Worm (Caenorhabditis elegans) whole organism, L4 larva: ENCODE results near the gene nhr-288.

Experiments used
- D1046.2 ChIP-seq: fragments of 200-800 bp; sonication (Bioruptor generic); IDR thresholded peaks from 2 replicates; pipeline ENCODE4 v1.3.6; 2022; ENCODE audit warnings: missing genetic modification characterization, missing compliant biosample characterization
- F10B5.3 ChIP-seq: sonication (generic microtip); optimal IDR thresholded peaks from 2 replicates; lab custom pipeline; 2016; ENCODE audit warnings: mild to moderate bottlenecking, missing genetic modification characterization, missing compliant biosample characterization
- F26F4.8 ChIP-seq: fragments of 200-800 bp; sonication (Bioruptor generic); conservative IDR thresholded peaks from 2 replicates; pipeline ENCODE4 v1.3.6; 2022; ENCODE audit warnings: missing genetic modification characterization, missing compliant biosample characterization
- F44E2.7 ChIP-seq: fragments of 200-800 bp; sonication (Bioruptor generic); IDR thresholded peaks from 2 replicates; pipeline ENCODE4 v2.1.2; 2022; ENCODE audit warnings: missing genetic modification characterization, missing compliant biosample characterization
- T20F7.1 ChIP-seq: fragments of 200-800 bp; sonication (Bioruptor generic); optimal IDR thresholded peaks from 2 replicates; lab custom pipeline; 2018; ENCODE audit warnings: mild to moderate bottlenecking, missing genetic modification characterization, missing compliant biosample characterization
- T26A8.4 ChIP-seq: fragments of 200-800 bp; sonication (Bioruptor generic); IDR thresholded peaks from 2 replicates; pipeline ENCODE4 v1.3.6; 2022; ENCODE audit warnings: missing genetic modification characterization, missing compliant biosample characterization
- Y105C5A.15 ChIP-seq: fragments of 200-800 bp; sonication (Bioruptor generic); IDR thresholded peaks from 2 replicates; pipeline ENCODE4 v1.3.6; 2022; ENCODE audit warnings: missing genetic modification characterization, missing compliant biosample characterization
- Y75B8A.6 ChIP-seq: fragments of 200-800 bp; sonication (Bioruptor generic); IDR thresholded peaks from 2 replicates; pipeline ENCODE4 v1.3.6; 2022; ENCODE audit warnings: missing genetic modification reagents, missing genetic modification characterization, missing compliant biosample characterization
- aly-2 ChIP-seq: sonication (generic microtip); optimal IDR thresholded peaks from 2 replicates; lab custom pipeline; 2018; ENCODE audit warnings: missing biosample characterization, missing genetic modification characterization
- ceh-32 ChIP-seq: sonication (generic microtip); optimal IDR thresholded peaks from 2 replicates; lab custom pipeline; 2016; ENCODE audit warnings: mild to moderate bottlenecking, missing genetic modification characterization, missing compliant biosample characterization; ENCODE audit not compliant: poor library complexity
- ces-1 ChIP-seq: fragments of 150-350 bp; sonication (generic microtip); optimal IDR thresholded peaks from 4 replicates; lab custom pipeline; 2014; ENCODE audit warnings: missing biosample characterization, missing genetic modification reagents, missing genetic modification characterization
- cey-2 ChIP-seq: sonication (generic microtip); optimal IDR thresholded peaks from 3 replicates; lab custom pipeline; 2017; ENCODE audit warnings: missing genetic modification characterization, mild to moderate bottlenecking, missing compliant biosample characterization, antibody characterized with exemption, borderline replicate concordance; ENCODE audit not compliant: insufficient read depth
- daf-16 ChIP-seq, 3 experiments: sonication (generic microtip); optimal IDR thresholded peaks; 2 replicates each; lab custom pipeline; 2016 to 2017; ENCODE audit warnings: missing genetic modification characterization in 3 of 3, missing genetic modification reagents in 3 of 3, mild to moderate bottlenecking in 2 of 3, missing compliant biosample characterization in 2 of 3, missing biosample characterization in 1 of 3, moderate library complexity in 1 of 3
- daf-19 ChIP-seq: fragments of 200-800 bp; sonication (Bioruptor generic); conservative IDR thresholded peaks from 2 replicates; pipeline ENCODE4 v1.3.6; 2022; ENCODE audit warnings: missing genetic modification characterization, missing compliant biosample characterization
- dmd-6 ChIP-seq: fragments of 200-800 bp; sonication (Bioruptor generic); IDR thresholded peaks from 2 replicates; pipeline ENCODE4 v1.3.6; 2022; ENCODE audit warnings: missing genetic modification reagents, missing genetic modification characterization, missing compliant biosample characterization
- dpl-1 ChIP-seq: fragments of 150-350 bp; optimal IDR thresholded peaks from 2 replicates; lab custom pipeline; 2014; ENCODE audit warnings: missing biosample characterization, missing genetic modification reagents, missing genetic modification characterization
- fos-1 ChIP-seq: fragments of 150-350 bp; optimal IDR thresholded peaks from 2 replicates; lab custom pipeline; 2014; ENCODE audit warnings: missing biosample characterization, missing genetic modification characterization
- gei-8 ChIP-seq: fragments of 200-800 bp; sonication (Bioruptor generic); optimal IDR thresholded peaks from 2 replicates; lab custom pipeline; 2018; ENCODE audit warnings: mild to moderate bottlenecking, missing genetic modification characterization, missing compliant biosample characterization
- hlh-30 ChIP-seq: sonication (generic microtip); optimal IDR thresholded peaks from 2 replicates; lab custom pipeline; 2017; ENCODE audit warnings: antibody characterized with exemption, mild to moderate bottlenecking, missing genetic modification characterization, missing compliant biosample characterization; ENCODE audit not compliant: insufficient read depth
- hmg-1.1 ChIP-seq: fragments of 200-800 bp; sonication (Bioruptor generic); IDR thresholded peaks from 2 replicates; pipeline ENCODE4 v1.3.6; 2022; ENCODE audit warnings: missing genetic modification reagents, missing genetic modification characterization, missing compliant biosample characterization
- jun-1 ChIP-seq: fragments of 150-350 bp; optimal IDR thresholded peaks from 2 replicates; lab custom pipeline; 2014; ENCODE audit warnings: missing biosample characterization, missing genetic modification reagents, missing genetic modification characterization
- lim-7 ChIP-seq: fragments of 200-800 bp; sonication (Bioruptor generic); IDR thresholded peaks from 2 replicates; pipeline ENCODE4 v1.3.6; 2022; ENCODE audit warnings: missing genetic modification characterization, missing compliant biosample characterization
- lin-1 ChIP-seq: fragments of 200-800 bp; sonication (Bioruptor generic); IDR thresholded peaks from 2 replicates; pipeline ENCODE4 v1.3.6; 2022; ENCODE audit warnings: missing genetic modification reagents, missing genetic modification characterization, missing compliant biosample characterization
- lin-13 ChIP-seq: fragments of 150-350 bp; optimal IDR thresholded peaks from 2 replicates; lab custom pipeline; 2014; ENCODE audit warnings: missing biosample characterization, missing genetic modification reagents, missing genetic modification characterization
- lin-38 ChIP-seq: fragments of 200-800 bp; sonication (Bioruptor generic); IDR thresholded peaks from 2 replicates; pipeline ENCODE4 v1.3.6; 2022; ENCODE audit warnings: missing genetic modification reagents, missing genetic modification characterization, missing compliant biosample characterization
- lin-39 ChIP-seq: fragments of 150-350 bp; optimal IDR thresholded peaks from 2 replicates; lab custom pipeline; 2014; ENCODE audit warnings: missing biosample characterization, missing genetic modification reagents, missing genetic modification characterization
- lir-3 ChIP-seq: sonication (generic microtip); optimal IDR thresholded peaks from 2 replicates; lab custom pipeline; 2016; ENCODE audit warnings: mild to moderate bottlenecking, missing genetic modification characterization, missing compliant biosample characterization
- lsy-2 ChIP-seq, 2 experiments: fragments of 150-350 bp in 1 of 2; sonication (generic microtip) in 1 of 2; optimal IDR thresholded peaks; 2 replicates each; lab custom pipeline; 2014 to 2017; ENCODE audit warnings: missing biosample characterization in 2 of 2, missing genetic modification characterization in 2 of 2
- nhr-11 ChIP-seq: fragments of 150-350 bp; optimal IDR thresholded peaks from 2 replicates; lab custom pipeline; 2014; ENCODE audit warnings: missing biosample characterization, missing genetic modification characterization
- nhr-111 ChIP-seq: fragments of 200-800 bp; sonication (Bioruptor generic); optimal IDR thresholded peaks from 2 replicates; lab custom pipeline; 2018; ENCODE audit warnings: mild to moderate bottlenecking, missing genetic modification characterization, missing compliant biosample characterization
- nhr-25 ChIP-seq: sonication (generic microtip); optimal IDR thresholded peaks from 2 replicates; lab custom pipeline; 2017; ENCODE audit warnings: missing genetic modification characterization, mild to moderate bottlenecking, missing compliant biosample characterization, antibody characterized with exemption, moderate library complexity, borderline replicate concordance; ENCODE audit not compliant: insufficient read depth
- nhr-28 ChIP-seq: fragments of 150-350 bp; optimal IDR thresholded peaks from 2 replicates; lab custom pipeline; 2014; ENCODE audit warnings: missing biosample characterization, missing genetic modification characterization
- nhr-41 ChIP-seq: fragments of 200-800 bp; sonication (Bioruptor generic); IDR thresholded peaks from 2 replicates; pipeline ENCODE4 v1.3.6; 2022; ENCODE audit warnings: missing genetic modification reagents, missing genetic modification characterization, missing compliant biosample characterization
- nhr-42 ChIP-seq: fragments of 200-800 bp; sonication (Bioruptor generic); IDR thresholded peaks from 2 replicates; pipeline ENCODE4 v1.3.6; 2022; ENCODE audit warnings: missing genetic modification characterization, missing compliant biosample characterization
- nhr-76 ChIP-seq: fragments of 150-350 bp; optimal IDR thresholded peaks from 2 replicates; lab custom pipeline; 2014; ENCODE audit warnings: missing biosample characterization, missing genetic modification characterization
- nhr-77 ChIP-seq: fragments of 150-350 bp; optimal IDR thresholded peaks from 2 replicates; lab custom pipeline; 2014; ENCODE audit warnings: missing biosample characterization, missing genetic modification characterization
- php-3 ChIP-seq: fragments of 200-800 bp; sonication (Bioruptor generic); IDR thresholded peaks from 2 replicates; pipeline ENCODE4 v1.3.6; 2022; ENCODE audit warnings: missing genetic modification reagents, missing genetic modification characterization, missing compliant biosample characterization
- pqm-1 ChIP-seq: sonication (generic microtip); optimal IDR thresholded peaks from 2 replicates; lab custom pipeline; 2017; ENCODE audit warnings: missing biosample characterization, missing genetic modification characterization
- rbr-2 ChIP-seq: sonication (generic microtip); optimal IDR thresholded peaks from 2 replicates; lab custom pipeline; 2016; ENCODE audit warnings: missing genotype, missing genetic modification characterization, missing compliant biosample characterization
- snpc-1.2 ChIP-seq: fragments of 200-800 bp; sonication (Bioruptor generic); IDR thresholded peaks from 2 replicates; pipeline ENCODE4 v1.3.6; 2022; ENCODE audit warnings: missing genetic modification reagents, missing genetic modification characterization, missing compliant biosample characterization
- snpc-4 ChIP-seq: fragments of 150-350 bp; optimal IDR thresholded peaks from 2 replicates; lab custom pipeline; 2014; ENCODE audit warnings: missing biosample characterization, missing genetic modification characterization
- spr-1 ChIP-seq: sonication (generic microtip); optimal IDR thresholded peaks from 2 replicates; lab custom pipeline; 2016; ENCODE audit warnings: mild to moderate bottlenecking, missing genetic modification characterization, missing compliant biosample characterization
- tag-97 ChIP-seq: fragments of 200-800 bp; sonication (Bioruptor generic); IDR thresholded peaks from 2 replicates; pipeline ENCODE4 v1.3.6; 2022; ENCODE audit warnings: missing genetic modification characterization, missing compliant biosample characterization
- unc-130 ChIP-seq: sonication (generic microtip); optimal IDR thresholded peaks from 2 replicates; lab custom pipeline; 2016; ENCODE audit warnings: missing genetic modification reagents, missing genetic modification characterization, missing compliant biosample characterization
- unc-39 ChIP-seq: sonication (generic microtip); optimal IDR thresholded peaks from 2 replicates; lab custom pipeline; 2017; ENCODE audit warnings: missing biosample characterization, missing genetic modification characterization
- unc-62 ChIP-seq, 3 experiments: fragments of 150-350 bp in 1 of 3; sonication (generic microtip); optimal IDR thresholded peaks in 2 of 3; peaks in 1 of 3; 1 replicate in 1 of 3; 2 replicates in 2 of 3; lab custom pipeline; 2014 to 2017; ENCODE audit warnings: missing biosample characterization in 3 of 3, missing genetic modification characterization in 3 of 3, missing genetic modification reagents in 3 of 3, missing genotype in 1 of 3
- zip-2 ChIP-seq: fragments of 150-350 bp; optimal IDR thresholded peaks from 2 replicates; lab custom pipeline; 2014; ENCODE audit warnings: missing biosample characterization, missing genetic modification characterization

nhr-288 gene

DNA sequence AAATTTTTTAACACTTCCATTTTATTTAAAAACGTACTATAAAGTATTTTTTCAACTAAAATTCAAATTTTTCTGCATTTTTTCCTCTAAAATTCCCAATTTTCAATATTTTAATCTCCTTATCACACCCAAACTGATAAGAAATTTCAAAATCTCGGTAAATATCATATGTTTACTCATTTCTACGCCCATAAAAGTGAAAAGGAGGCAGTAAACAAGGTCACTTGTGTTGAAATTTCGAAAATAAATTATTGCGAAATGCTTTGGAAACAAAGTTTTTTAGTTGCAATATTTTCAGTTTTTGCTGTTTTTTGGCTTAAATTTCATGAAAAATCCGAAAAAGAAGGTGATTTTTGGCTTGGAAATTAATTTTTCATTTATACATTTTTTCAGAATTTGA lies 10.9 kb downstream of the nhr-288 start, which contains the start of gene C08E8.4 (continued):
- TF ChIP-seq zip-2 (tag; lab: Kevin White, UChicago) (no peak), Y105C5A.15 (GFP tag; lab: Robert Waterston, UW) (no peak), dpl-1 (GFP tag; lab: Kevin White, UChicago) (no peak), nhr-41 (no peak), pqm-1 (tag; lab: Kevin White, UChicago) (peak; percentile 61), fos-1 (tag; lab: Kevin White, UChicago) (no peak), rbr-2 (tag; lab: Kevin White, UChicago) (no peak), nhr-77 (peak; percentile 6), F10B5.3 (tag; lab: Kevin White, UChicago) (no peak), hmg-1.1 (no peak), lir-3 (tag; lab: Kevin White, UChicago) (no peak), nhr-76 (tag; lab: Kevin White, UChicago) (no peak), unc-39 (tag; lab: Kevin White, UChicago) (no peak), unc-130 (no peak), lin-39 (tag; lab: Kevin White, UChicago) (no peak), unc-62 (GFP tag; optimal IDR thresholded peaks at IDR 0.05 in 1 of 2; lab: Kevin White, UChicago) (no peak), unc-62 (tag; optimal IDR thresholded peaks at IDR 0.05; lab: Kevin White, UChicago) (no peak), F44E2.7 (GFP tag; lab: Robert Waterston, UW) (no peak), lim-7 (GFP tag; lab: Robert Waterston, UW) (no peak), php-3 (GFP tag; lab: Robert Waterston, UW) (peak; percentile 64; the same call in 1 of the 2 replicates), jun-1 (tag; lab: Kevin White, UChicago) (no peak), nhr-28 (tag; lab: Kevin White, UChicago) (peak; percentile 29), daf-16 (GFP tag; optimal IDR thresholded peaks at IDR 0.05; lab: Kevin White, UChicago) (no peak), daf-16 (tag; optimal IDR thresholded peaks at IDR 0.05; lab: Kevin White, UChicago) (peak; percentile 100), nhr-25 (tag; lab: Kevin White, UChicago) (no peak), lsy-2 (tag; optimal IDR thresholded peaks at IDR 0.05; lab: Kevin White, UChicago) (no peak), daf-19 (GFP tag; lab: Robert Waterston, UW) (no peak), Y75B8A.6 (GFP tag; lab: Robert Waterston, UW) (no peak), snpc-4 (tag; lab: Kevin White, UChicago) (no peak), dmd-6 (GFP tag; lab: Robert Waterston, UW) (no peak), tag-97 (no peak), T26A8.4 (no peak), snpc-1.2 (no peak), lin-1 (GFP tag; lab: Robert Waterston, UW) (no peak), nhr-11 (tag; lab: Kevin White, UChicago) (no peak), hlh-30 (peak; percentile 35), D1046.2 (GFP tag; lab: Robert Waterston, UW) (no peak)

DNA sequence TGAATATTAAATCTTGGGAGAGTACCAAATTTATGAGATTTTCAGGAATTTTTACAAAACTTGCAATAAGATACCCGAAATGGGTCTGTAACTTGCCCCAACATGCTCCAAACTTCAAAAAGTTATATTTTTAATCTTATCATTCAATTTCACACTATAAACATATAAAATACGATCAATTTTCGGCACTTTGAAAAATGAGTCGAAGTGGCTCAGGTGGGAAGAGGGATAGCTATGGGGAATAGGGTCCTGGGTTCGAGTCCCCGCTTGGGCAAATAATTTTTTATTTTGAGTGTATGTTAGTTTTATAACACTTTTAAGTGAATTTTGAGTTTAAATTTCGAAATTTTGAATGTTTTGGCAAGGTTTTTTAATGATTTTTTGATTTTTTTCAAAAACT lies 11.5 kb downstream of the nhr-288 start:
- TF ChIP-seq nhr-42 (no peak), lin-38 (GFP tag; lab: Robert Waterston, UW) (0 out of 2 replicates have a peak, but pooled peaks have one; percentile 6), daf-16 (GFP tag; optimal IDR thresholded peaks at IDR 0.05; lab: Kevin White, UChicago) (no peak), daf-16 (tag; optimal IDR thresholded peaks at IDR 0.05; lab: Kevin White, UChicago) (peak; percentile 35), hmg-1.1 (no peak)
- TF ChIP-seq, all 104 proteins: peak for 2

DNA sequence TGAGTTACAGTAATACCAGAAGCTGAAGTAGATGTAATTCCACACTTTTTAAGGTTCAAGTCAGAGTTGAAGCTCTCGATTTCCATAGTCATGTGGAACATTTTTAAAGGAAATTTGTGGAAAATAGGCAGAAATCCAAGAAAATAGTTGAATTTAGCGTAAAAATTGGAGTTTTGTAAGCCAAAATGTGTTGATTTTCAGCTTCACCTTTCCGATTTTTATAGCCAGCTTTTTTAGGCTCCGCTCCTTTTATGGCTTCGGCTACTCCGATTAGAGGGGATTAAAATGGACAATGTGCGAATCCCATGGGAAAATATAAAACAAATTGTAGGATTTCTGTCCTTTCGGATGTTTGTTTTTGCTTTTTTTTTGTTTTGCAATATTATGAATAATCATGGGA lies 14.2 kb downstream of the nhr-288 start, which contains the start of gene C08E8.6:
C08E8.6 (minus strand) TSS at position 101 of the 400 bp plus-strand sequence.
- TF ChIP-seq F44E2.7 (GFP tag; lab: Robert Waterston, UW) (no peak), unc-39 (tag; lab: Kevin White, UChicago) (no peak), F26F4.8 (no peak), daf-19 (GFP tag; lab: Robert Waterston, UW) (no peak), nhr-111 (GFP tag; lab: Kevin White, UChicago) (no peak), T20F7.1 (GFP tag; lab: Kevin White, UChicago) (no peak), cey-2 (tag; lab: Kevin White, UChicago) (no peak), gei-8 (GFP tag; lab: Kevin White, UChicago) (no peak), lir-3 (tag; lab: Kevin White, UChicago) (no peak), ceh-32 (no peak), lin-13 (no peak), aly-2 (tag; lab: Kevin White, UChicago) (no peak), unc-130 (no peak), ces-1 (GFP tag; lab: Kevin White, UChicago) (no peak), spr-1 (no peak)
